Worm (Caenorhabditis elegans) whole organism, L4 larva: Measurements from ENCODE around the gene srz-71.

Experiments used
- F10B5.3 ChIP-seq: sonication (generic microtip); optimal IDR thresholded peaks from 2 replicates; lab custom pipeline; 2016; ENCODE audit warnings: mild to moderate bottlenecking, missing genetic modification characterization, missing compliant biosample characterization
- F49E8.2 ChIP-seq: sonication (generic microtip); optimal IDR thresholded peaks from 2 replicates; lab custom pipeline; 2016; ENCODE audit warnings: missing compliant biosample characterization, mild to moderate bottlenecking, missing genetic modification characterization, borderline replicate concordance
- T20F7.1 ChIP-seq: fragments of 200-800 bp; sonication (Bioruptor generic); optimal IDR thresholded peaks from 2 replicates; lab custom pipeline; 2018; ENCODE audit warnings: mild to moderate bottlenecking, missing genetic modification characterization, missing compliant biosample characterization
- Y5F2A.4 ChIP-seq: fragments of 200-800 bp; sonication (Bioruptor generic); optimal IDR thresholded peaks from 2 replicates; lab custom pipeline; 2018; ENCODE audit warnings: mild to moderate bottlenecking, missing genetic modification characterization, missing compliant biosample characterization
- ZK546.5 ChIP-seq, 2 experiments: sonication (generic microtip); optimal IDR thresholded peaks; 2 replicates each; lab custom pipeline; 2017; ENCODE audit warnings: missing biosample characterization in 2 of 2, missing genetic modification characterization in 2 of 2
- arid-1 ChIP-seq: fragments of 200-800 bp; sonication (Bioruptor generic); conservative IDR thresholded peaks from 2 replicates; pipeline ENCODE4 v1.3.6; 2022; ENCODE audit warnings: missing genetic modification reagents, missing genetic modification characterization, missing compliant biosample characterization
- ceh-44 ChIP-seq: fragments of 200-800 bp; sonication (Bioruptor generic); IDR thresholded peaks from 2 replicates; pipeline ENCODE4 v1.3.6; 2022; ENCODE audit warnings: missing genetic modification reagents, missing genetic modification characterization, missing compliant biosample characterization
- ceh-82 ChIP-seq: sonication (generic microtip); optimal IDR thresholded peaks from 2 replicates; lab custom pipeline; 2017; ENCODE audit warnings: missing biosample characterization, missing genetic modification characterization
- daf-19 ChIP-seq: fragments of 200-800 bp; sonication (Bioruptor generic); conservative IDR thresholded peaks from 2 replicates; pipeline ENCODE4 v1.3.6; 2022; ENCODE audit warnings: missing genetic modification characterization, missing compliant biosample characterization
- dmd-6 ChIP-seq: fragments of 200-800 bp; sonication (Bioruptor generic); IDR thresholded peaks from 2 replicates; pipeline ENCODE4 v1.3.6; 2022; ENCODE audit warnings: missing genetic modification reagents, missing genetic modification characterization, missing compliant biosample characterization
- dpl-1 ChIP-seq: fragments of 150-350 bp; optimal IDR thresholded peaks from 2 replicates; lab custom pipeline; 2014; ENCODE audit warnings: missing biosample characterization, missing genetic modification reagents, missing genetic modification characterization
- duxl-1 ChIP-seq: sonication (generic microtip); optimal IDR thresholded peaks from 2 replicates; lab custom pipeline; 2016; ENCODE audit warnings: mild to moderate bottlenecking, missing genetic modification characterization, moderate library complexity, missing compliant biosample characterization; ENCODE audit not compliant: poor library complexity
- dve-1 ChIP-seq: sonication (generic microtip); optimal IDR thresholded peaks from 2 replicates; lab custom pipeline; 2017; ENCODE audit warnings: antibody characterized with exemption, mild to moderate bottlenecking, missing genetic modification characterization, missing compliant biosample characterization; ENCODE audit not compliant: insufficient read depth
- egl-43 ChIP-seq: fragments of 200-800 bp; sonication (Bioruptor generic); IDR thresholded peaks from 2 replicates; pipeline ENCODE4 v1.3.6; 2022; ENCODE audit warnings: missing genetic modification reagents, missing genetic modification characterization, missing compliant biosample characterization
- lin-38 ChIP-seq: fragments of 200-800 bp; sonication (Bioruptor generic); IDR thresholded peaks from 2 replicates; pipeline ENCODE4 v1.3.6; 2022; ENCODE audit warnings: missing genetic modification reagents, missing genetic modification characterization, missing compliant biosample characterization
- madf-9 ChIP-seq: fragments of 200-800 bp; sonication (Bioruptor generic); conservative IDR thresholded peaks from 2 replicates; pipeline ENCODE4 v1.3.6; 2022; ENCODE audit warnings: missing genetic modification reagents, missing genetic modification characterization, missing compliant biosample characterization
- mdt-29 ChIP-seq: fragments of 200-800 bp; sonication (Bioruptor generic); IDR thresholded peaks from 2 replicates; pipeline ENCODE4 v1.3.6; 2022; ENCODE audit warnings: missing genetic modification reagents, missing genetic modification characterization, missing compliant biosample characterization
- mep-1 ChIP-seq: fragments of 150-350 bp; sonication (generic microtip); optimal IDR thresholded peaks from 3 replicates; lab custom pipeline; 2014; ENCODE audit warnings: missing biosample characterization, missing genetic modification characterization
- mxl-2 ChIP-seq: fragments of 200-800 bp; sonication (Bioruptor generic); conservative IDR thresholded peaks from 2 replicates; pipeline ENCODE4 v1.3.6; 2022; ENCODE audit warnings: missing genetic modification reagents, missing genetic modification characterization, missing compliant biosample characterization
- mxl-3 ChIP-seq: fragments of 200-800 bp; sonication (Bioruptor generic); optimal IDR thresholded peaks from 2 replicates; lab custom pipeline; 2018; ENCODE audit warnings: mild to moderate bottlenecking, missing genetic modification characterization, missing compliant biosample characterization
- nhr-48 ChIP-seq: sonication (generic microtip); optimal IDR thresholded peaks from 2 replicates; lab custom pipeline; 2016; ENCODE audit warnings: mild to moderate bottlenecking, missing genetic modification characterization, missing compliant biosample characterization
- nhr-6 ChIP-seq: fragments of 150-350 bp; optimal IDR thresholded peaks from 2 replicates; lab custom pipeline; 2014; ENCODE audit warnings: missing biosample characterization, missing genetic modification characterization
- pha-4 ChIP-seq, 2 experiments: fragments of 150-350 bp in 1 of 2; fragments of 200-800 bp in 1 of 2; sonication (Bioruptor generic) in 1 of 2; IDR thresholded peaks in 1 of 2; optimal IDR thresholded peaks in 1 of 2; 2 replicates each; pipeline versions ENCODE4 v1.3.6 to Lab custom; 2014 to 2022; ENCODE audit warnings: missing genetic modification characterization in 2 of 2, missing genetic modification reagents in 2 of 2, missing biosample characterization in 1 of 2, missing compliant biosample characterization in 1 of 2
- php-3 ChIP-seq: fragments of 200-800 bp; sonication (Bioruptor generic); IDR thresholded peaks from 2 replicates; pipeline ENCODE4 v1.3.6; 2022; ENCODE audit warnings: missing genetic modification reagents, missing genetic modification characterization, missing compliant biosample characterization
- sdz-12 ChIP-seq: fragments of 200-800 bp; sonication (Bioruptor generic); optimal IDR thresholded peaks from 2 replicates; lab custom pipeline; 2018; ENCODE audit warnings: mild to moderate bottlenecking, missing genetic modification characterization, missing compliant biosample characterization
- spr-3 ChIP-seq: fragments of 200-800 bp; sonication (Bioruptor generic); optimal IDR thresholded peaks from 2 replicates; lab custom pipeline; 2018; ENCODE audit warnings: mild to moderate bottlenecking, missing genetic modification characterization, missing compliant biosample characterization
- tag-97 ChIP-seq: fragments of 200-800 bp; sonication (Bioruptor generic); IDR thresholded peaks from 2 replicates; pipeline ENCODE4 v1.3.6; 2022; ENCODE audit warnings: missing genetic modification characterization, missing compliant biosample characterization
- tra-1 ChIP-seq: fragments of 200-800 bp; sonication (Bioruptor generic); IDR thresholded peaks from 2 replicates; pipeline ENCODE4 v1.3.6; 2022; ENCODE audit warnings: missing genetic modification reagents, missing genetic modification characterization, missing compliant biosample characterization
- vab-7 ChIP-seq: fragments of 200-800 bp; sonication (Bioruptor generic); IDR thresholded peaks from 2 replicates; pipeline ENCODE4 v1.3.6; 2022; ENCODE audit warnings: missing genetic modification reagents, missing genetic modification characterization, missing compliant biosample characterization
- ztf-7 ChIP-seq: fragments of 150-350 bp; optimal IDR thresholded peaks from 2 replicates; lab custom pipeline; 2014; ENCODE audit warnings: missing biosample characterization, missing genetic modification characterization

Gene srz-71

DNA sequence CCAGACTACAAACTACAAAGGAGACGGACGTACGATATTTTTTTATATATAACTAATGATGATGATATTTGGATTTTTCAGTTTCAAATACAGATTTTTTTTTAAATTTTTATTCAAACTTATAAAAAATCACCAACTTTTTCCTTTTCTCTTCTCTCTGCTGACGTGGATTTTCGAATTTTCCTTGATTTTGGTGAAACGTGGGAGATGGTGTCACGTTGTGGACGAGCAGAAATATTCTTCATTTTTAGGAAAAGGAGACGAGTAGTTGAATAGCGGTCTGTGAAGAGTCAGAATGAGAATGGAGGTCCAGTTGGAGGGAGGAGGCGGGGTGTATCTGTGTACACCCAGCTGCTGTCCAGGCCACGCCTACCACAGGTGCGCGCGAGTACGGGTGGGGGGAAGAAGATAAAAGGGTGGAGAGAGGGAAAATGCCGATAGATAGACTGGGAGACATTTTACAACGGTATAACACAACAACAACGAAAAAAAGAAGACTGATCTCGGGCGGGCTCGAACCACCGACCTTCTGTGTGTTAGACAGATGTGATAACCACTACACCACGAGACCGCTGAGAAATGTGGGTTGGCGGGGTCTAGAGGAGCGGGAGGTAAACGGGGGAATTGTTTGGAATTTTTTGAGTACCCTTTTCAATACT, 49.4 kb downstream of the srz-71 start, which contains the start of gene Y7A9D.1 (continued):
- TF ChIP-seq Y5F2A.4 (GFP tag; lab: Kevin White, UChicago), result peak; percentile 32
- peak; percentile 30 for TF ChIP-seq dpl-1 (GFP tag; lab: Kevin White, UChicago)
- TF ChIP-seq tag-97 (GFP tag; lab: Robert Waterston, UW), result 0 out of 2 replicates have a peak, but pooled peaks have one; percentile 20
- TF ChIP-seq vab-7 (GFP tag; lab: Robert Waterston, UW), result peak; percentile 70; the same call in 1 of the 2 replicates
- TF ChIP-seq lin-38 (GFP tag; lab: Robert Waterston, UW), result peak; percentile 82
- TF ChIP-seq F49E8.2 (tag; lab: Kevin White, UChicago), result peak; percentile 62
- TF ChIP-seq F10B5.3 (tag; lab: Kevin White, UChicago), result peak; percentile 30
- TF ChIP-seq ceh-82 (tag; lab: Kevin White, UChicago), result no peak
- peak; percentile 79 for TF ChIP-seq mdt-29 (GFP tag; lab: Robert Waterston, UW)
- peak; percentile 17 for TF ChIP-seq nhr-6 (tag; lab: Kevin White, UChicago)
- peak; percentile 73 for TF ChIP-seq sdz-12 (GFP tag; lab: Kevin White, UChicago)
- TF ChIP-seq duxl-1 (tag; lab: Kevin White, UChicago), result peak; percentile 47
- TF ChIP-seq mxl-3 (GFP tag; lab: Kevin White, UChicago), result peak; percentile 63
- no peak for TF ChIP-seq ZK546.5 (tag; optimal IDR thresholded peaks at IDR 0.05; lab: Kevin White, UChicago)
- TF ChIP-seq spr-3 (GFP tag; lab: Kevin White, UChicago), result peak; percentile 65
- TF ChIP-seq tra-1 (GFP tag; lab: Robert Waterston, UW), result no peak
- TF ChIP-seq arid-1 (GFP tag; lab: Robert Waterston, UW), result peak; percentile 51; the same call in 1 of the 2 replicates
- no peak; the same call in 1 of the 2 replicates for TF ChIP-seq dmd-6 (GFP tag; lab: Robert Waterston, UW)
- peak; percentile 18 for TF ChIP-seq ztf-7 (tag; lab: Kevin White, UChicago)
- TF ChIP-seq ceh-44, result peak; percentile 62; the same call in 1 of the 2 replicates
- no peak for TF ChIP-seq egl-43 (GFP tag; lab: Robert Waterston, UW)
- peak; percentile 65 for TF ChIP-seq dve-1
- TF ChIP-seq T20F7.1, result no peak
- peak; percentile 75 for TF ChIP-seq mep-1 (tag; lab: Kevin White, UChicago)
- TF ChIP-seq mxl-2 (GFP tag; lab: Robert Waterston, UW), result no peak
- peak; percentile 61 for TF ChIP-seq php-3
- TF ChIP-seq pha-4 (GFP tag; IDR thresholded peaks at IDR 0.05; lab: Robert Waterston, UW), result peak; percentile 79
- TF ChIP-seq pha-4 (tag; optimal IDR thresholded peaks at IDR 0.05; lab: Kevin White, UChicago), result no peak
- peak; percentile 11 for TF ChIP-seq nhr-48 (tag; lab: Kevin White, UChicago)
- TF ChIP-seq madf-9, result peak; percentile 63; the same call in 1 of the 2 replicates
- TF ChIP-seq daf-19, result 0 out of 2 replicates have a peak, but pooled peaks have one; percentile 15
